Fruit fly (Drosophila melanogaster) whole organism, larva: Measurements from ENCODE around the gene CG9254.

Source experiments
- noc ChIP-seq: fragments of 200-800 bp; sonication (Bioruptor generic); optimal IDR thresholded peaks from 3 replicates; lab custom pipeline; 2019; ENCODE audit warnings: missing biosample characterization, mild to moderate bottlenecking, missing genetic modification characterization, moderate library complexity

Gene CG9254

dm6 chr2L:13550488-13551033 is 46.4 kb downstream of the CG9254 start:
- no peak for TF ChIP-seq noc (tag; lab: Kevin White, UChicago)

- no peak for TF ChIP-seq noc (tag; lab: Kevin White, UChicago)
Measured at dm6 chr2L:13549973-13550458, 47.0 kb downstream of the CG9254 start, which contains the start of gene kuz. TSS of gene kuz (plus strand) at chr2L:13550139.

dm6 chr2L:13548786-13549780 is 47.9 kb downstream of the CG9254 start, which contains the start of gene B4:
TSS of gene B4 (minus strand) at chr2L:13549328.
- no peak for TF ChIP-seq noc (tag; lab: Kevin White, UChicago)

dm6 chr2L:13547738-13548726 is 49.0 kb downstream of the CG9254 start:
- no peak for TF ChIP-seq noc (tag; lab: Kevin White, UChicago)

dm6 chr2L:13545678-13546077 is 51.3 kb downstream of the CG9254 start:
- no peak for TF ChIP-seq noc (tag; lab: Kevin White, UChicago)
